Worm (Caenorhabditis elegans) whole organism, mixed stage, embryonic: ENCODE results near the gene F20A1.4.

Experiments
- ceh-39 ChIP-seq: fragments of 150-350 bp; optimal IDR thresholded peaks from 2 replicates; lab custom pipeline; 2014; ENCODE audit warnings: missing biosample characterization, missing genetic modification characterization
- lin-13 ChIP-seq: fragments of 150-350 bp; optimal IDR thresholded peaks from 2 replicates; lab custom pipeline; 2014; ENCODE audit warnings: missing biosample characterization, missing genetic modification characterization
- nhr-76 ChIP-seq: sonication (generic microtip); optimal IDR thresholded peaks from 2 replicates; lab custom pipeline; 2017; ENCODE audit warnings: missing biosample characterization, missing genetic modification characterization
- zip-8 ChIP-seq: fragments of 150-350 bp; optimal IDR thresholded peaks from 2 replicates; lab custom pipeline; 2014; ENCODE audit warnings: missing biosample characterization, missing genetic modification characterization

- TF ChIP-seq nhr-76 (no peak), zip-8 (tag; lab: Kevin White, UChicago) (no peak), ceh-39 (tag; lab: Kevin White, UChicago) (no peak), lin-13 (tag; lab: Kevin White, UChicago) (no peak)
Observed at ce11 chrV:6991771-6992170, 29.9 kb downstream of the F20A1.4 start, which contains the start of gene nhr-162.
